Worm (Caenorhabditis elegans): ENCODE data around the gene swsn-4.

DNA sequence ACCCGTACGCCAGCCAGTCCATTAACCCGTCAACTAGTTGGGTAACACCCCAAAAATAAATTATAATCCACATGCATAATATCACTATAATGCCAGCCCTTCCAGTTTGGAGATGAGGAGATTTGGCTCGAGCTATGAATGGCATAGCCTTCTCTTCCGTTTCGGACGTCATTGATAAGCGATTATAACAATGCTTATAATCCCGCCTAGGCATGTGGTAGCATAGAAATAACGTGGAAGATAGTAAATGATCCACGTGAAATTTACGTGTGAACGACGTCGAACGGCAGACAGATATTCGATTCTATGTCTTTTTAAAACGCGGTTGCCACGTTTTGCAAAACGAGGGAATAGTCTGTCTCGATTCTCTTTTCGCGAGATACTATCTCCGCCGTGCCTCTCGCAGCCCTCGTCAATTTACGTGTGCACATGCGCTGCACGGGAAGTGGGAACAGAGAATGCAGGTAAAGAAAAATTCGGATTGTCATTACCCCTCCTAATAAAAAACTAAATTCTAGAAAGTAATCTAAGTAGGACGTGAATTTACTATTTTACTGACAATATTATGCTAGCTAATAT is 23.1 kb downstream of the swsn-4 start:
- no peak for TF ChIP-seq C34B4.2 (tag; optimal IDR thresholded peaks at IDR 0.05)
- no peak for TF ChIP-seq sptf-1 (tag; optimal IDR thresholded peaks at IDR 0.05)
- TF ChIP-seq nhr-12 (tag; optimal IDR thresholded peaks at IDR 0.05) = no peak
- TF ChIP-seq tbx-2 (tag; optimal IDR thresholded peaks at IDR 0.05) = no peak
- no peak for TF ChIP-seq C04F5.9 (tag; optimal IDR thresholded peaks at IDR 0.05)
- TF ChIP-seq unc-86 (tag; optimal IDR thresholded peaks at IDR 0.05) = no peak

Measured in whole organism, L1 larva.